Worm (Caenorhabditis elegans): ENCODE data around the gene Y46E12A.2.

ce11 chrIII:1791949-1792348 lies 33.2 kb downstream of the Y46E12A.2 start:
- TF ChIP-seq ama-1 (optimal IDR thresholded peaks at IDR 0.05): no peak
- no peak for TF ChIP-seq skn-1 (tag; optimal IDR thresholded peaks at IDR 0.05)
- TF ChIP-seq mdl-1 (tag; optimal IDR thresholded peaks at IDR 0.05): no peak
- TF ChIP-seq nhr-25 (tag; optimal IDR thresholded peaks at IDR 0.05): no peak
- no peak for TF ChIP-seq ceh-28 (tag; optimal IDR thresholded peaks at IDR 0.05)
- TF ChIP-seq ceh-16 (tag; optimal IDR thresholded peaks at IDR 0.05): no peak
